Fruit fly (Drosophila melanogaster): ENCODE results near the gene Kmn1.

DNA sequence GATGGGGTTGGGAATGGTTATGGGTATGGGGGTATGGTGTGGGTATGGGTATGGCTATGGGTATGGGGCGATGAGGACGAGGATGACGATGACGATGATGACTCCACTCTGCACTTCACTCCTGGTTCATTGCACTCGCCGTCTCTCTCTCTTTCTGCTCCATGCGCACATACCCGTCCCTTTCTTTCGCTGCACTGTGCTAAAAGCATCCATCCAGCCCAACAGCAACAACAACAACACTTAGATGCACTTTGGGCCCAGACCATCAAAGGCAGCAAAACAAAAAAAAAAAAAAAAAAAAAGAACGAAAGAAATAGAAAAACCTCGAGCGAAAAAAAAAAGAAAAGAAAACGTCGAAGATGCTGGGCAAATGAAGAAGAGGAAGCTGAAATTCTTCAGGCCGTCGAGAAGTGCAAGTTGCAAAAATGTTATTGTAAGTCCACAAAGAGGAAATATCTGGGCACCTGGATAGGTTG, 27.3 kb downstream of the Kmn1 start:
- no peak for TF ChIP-seq CG33017 (tag; optimal IDR thresholded peaks at IDR 0.05)
- TF ChIP-seq CG14711 (tag; optimal IDR thresholded peaks at IDR 0.05) = no peak
- TF ChIP-seq tj (GFP tag; optimal IDR thresholded peaks at IDR 0.05) = no peak
- TF ChIP-seq Crg-1 (GFP tag; optimal IDR thresholded peaks at IDR 0.05) = no peak
- TF ChIP-seq CG12768 (GFP tag; optimal IDR thresholded peaks at IDR 0.05) = no peak
- TF ChIP-seq CG7045 (GFP tag; optimal IDR thresholded peaks at IDR 0.05) = no peak
- TF ChIP-seq kay (GFP tag; ENCODE audit: borderline replicate concordance) = no peak
- no peak for TF ChIP-seq CG5204 (GFP tag; optimal IDR thresholded peaks at IDR 0.05)
- no peak for TF ChIP-seq CG7101 (tag; optimal IDR thresholded peaks at IDR 0.05)
- TF ChIP-seq bab1 (GFP tag; optimal IDR thresholded peaks at IDR 0.05) = no peak
- no peak for TF ChIP-seq pad (GFP tag; optimal IDR thresholded peaks at IDR 0.05)
- TF ChIP-seq cnc (optimal IDR thresholded peaks at IDR 0.05) = no peak
- no peak for TF ChIP-seq Mnt (GFP tag; optimal IDR thresholded peaks at IDR 0.05)
- no peak for TF ChIP-seq ovo (GFP tag; optimal IDR thresholded peaks at IDR 0.05)
